Worm (Caenorhabditis elegans) whole organism, dauer: Measurements from ENCODE around the gene epn-1.

Source experiments
- unc-62 ChIP-seq: sonication (generic microtip); optimal IDR thresholded peaks from 2 replicates; lab custom pipeline; 2017; ENCODE audit warnings: missing biosample characterization, missing genetic modification reagents, missing genetic modification characterization

epn-1 gene

DNA sequence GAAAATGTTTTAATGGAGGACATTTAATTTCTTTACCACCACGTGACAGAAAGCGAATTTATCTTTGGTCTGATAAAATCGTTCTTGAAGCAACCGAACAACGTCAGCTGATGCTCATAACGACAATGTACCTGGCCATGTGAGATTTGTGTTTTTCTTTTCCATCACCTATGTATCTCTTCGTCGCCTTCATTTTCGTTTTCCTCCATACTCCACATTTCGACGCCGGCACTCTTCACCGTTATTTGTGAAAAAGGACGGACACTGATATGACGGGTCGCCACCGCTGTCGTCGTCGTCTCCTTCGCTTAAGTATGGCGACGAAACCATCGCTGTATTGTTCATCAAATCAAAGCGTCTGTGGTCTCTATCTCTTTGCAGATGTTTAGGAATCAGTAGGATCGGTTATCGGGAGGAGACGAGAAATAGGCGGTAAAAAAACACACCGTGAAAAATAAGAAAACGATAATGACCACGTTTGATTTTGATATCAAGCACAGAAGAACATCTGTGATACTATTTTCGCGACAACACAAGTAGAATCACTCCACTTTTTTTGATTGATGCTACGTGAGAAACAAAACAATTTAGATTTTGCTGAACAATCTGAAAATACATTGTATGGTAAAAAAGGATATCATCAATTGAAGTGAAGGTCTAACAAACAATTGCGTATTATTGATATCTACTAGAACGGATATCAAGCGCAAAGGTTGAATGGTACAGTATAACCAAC, 31.3 kb downstream of the epn-1 start:
- TF ChIP-seq unc-62 (GFP tag; lab: Kevin White, UChicago) = no peak

DNA sequence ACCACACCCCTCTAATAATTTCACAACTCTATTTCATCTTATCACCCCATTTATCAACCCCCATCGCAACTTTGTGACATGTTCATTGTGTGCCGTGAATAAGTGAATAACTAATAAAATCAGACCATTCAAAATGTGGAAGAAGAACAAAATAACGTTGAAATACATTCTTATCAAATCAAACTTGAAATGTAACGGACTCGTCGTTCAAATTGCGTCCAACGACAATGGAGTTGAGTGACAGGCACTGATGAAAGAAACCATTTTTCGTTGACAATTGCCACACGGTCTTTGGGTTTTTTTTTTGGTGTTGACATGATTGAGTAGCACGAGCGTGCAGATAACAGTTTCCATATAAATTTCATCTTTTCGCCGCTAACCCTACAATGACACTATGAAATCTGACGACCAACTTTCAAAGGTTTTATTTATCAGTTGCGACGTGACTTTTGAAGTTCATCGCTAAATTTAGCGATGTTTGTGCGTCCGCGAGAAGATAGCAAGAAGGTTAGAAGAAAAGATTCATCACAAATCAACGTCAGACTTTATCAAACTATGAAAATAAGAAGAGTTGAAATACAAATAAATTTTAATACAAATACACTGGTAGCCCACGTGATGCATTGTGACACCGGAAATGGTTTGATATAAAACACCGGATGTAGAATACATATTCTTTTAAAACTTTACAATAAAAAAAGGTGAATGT, 34.7 kb downstream of the epn-1 start:
- no peak for TF ChIP-seq unc-62 (GFP tag; lab: Kevin White, UChicago)

DNA sequence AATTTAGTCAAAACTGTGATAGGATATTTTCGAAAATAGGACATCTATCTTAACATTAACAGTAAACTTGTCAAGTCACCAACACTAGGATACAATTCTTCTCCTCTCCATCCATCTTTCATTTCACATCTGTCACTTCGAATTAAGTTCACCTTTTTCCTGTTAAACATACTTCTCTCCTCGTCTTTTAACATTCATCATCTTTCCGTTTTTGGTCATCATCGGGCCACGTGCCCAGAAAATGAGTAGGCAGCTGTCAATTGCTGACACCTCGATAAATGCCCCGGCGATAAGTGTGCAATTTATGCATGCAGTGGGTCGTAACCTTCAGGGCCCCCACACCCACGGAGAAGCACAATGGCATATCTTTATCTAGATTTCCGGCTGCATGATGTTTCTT, 38.1 kb downstream of the epn-1 start:
- no peak for TF ChIP-seq unc-62 (GFP tag; lab: Kevin White, UChicago)

DNA sequence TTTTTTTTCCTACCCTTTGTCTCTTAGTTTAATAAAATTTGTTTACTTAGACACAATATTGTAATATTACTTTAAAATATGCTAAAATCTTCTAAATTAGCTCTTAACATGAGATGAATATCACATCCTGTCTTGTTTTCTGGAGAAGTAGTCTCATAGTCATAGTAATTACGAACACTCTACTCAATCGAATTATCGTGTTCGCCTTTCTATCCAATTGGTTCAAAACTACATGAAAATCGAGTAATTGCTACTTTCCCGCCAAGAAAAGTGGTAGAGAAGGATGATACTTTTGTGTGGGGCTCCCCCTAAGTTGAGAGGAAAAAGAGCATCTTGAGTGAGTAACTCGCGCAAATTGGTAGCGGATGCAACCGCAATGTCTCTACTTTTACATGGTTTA, 40.2 kb downstream of the epn-1 start:
- no peak for TF ChIP-seq unc-62 (GFP tag; lab: Kevin White, UChicago)

DNA sequence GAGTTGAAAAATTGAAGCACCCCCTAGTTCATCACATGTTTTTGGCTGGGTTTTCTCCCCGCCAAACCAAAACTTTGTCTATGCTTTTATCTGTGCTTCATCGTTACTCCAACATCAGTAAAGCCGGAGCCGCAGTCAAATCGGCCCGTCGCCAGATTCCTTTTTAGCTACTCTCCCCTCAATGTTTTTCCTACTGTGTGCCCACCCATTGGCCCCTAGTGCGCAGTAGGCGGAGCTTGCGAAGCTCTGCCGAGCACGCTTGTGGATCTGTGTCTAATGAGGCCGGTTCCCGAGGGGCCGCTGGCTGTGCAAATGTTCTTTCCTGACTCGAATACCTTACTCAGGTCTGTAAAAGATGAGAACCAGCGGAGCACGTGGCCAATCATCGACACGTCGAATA, 42.0 kb downstream of the epn-1 start:
- no peak for TF ChIP-seq unc-62 (GFP tag; lab: Kevin White, UChicago)

DNA sequence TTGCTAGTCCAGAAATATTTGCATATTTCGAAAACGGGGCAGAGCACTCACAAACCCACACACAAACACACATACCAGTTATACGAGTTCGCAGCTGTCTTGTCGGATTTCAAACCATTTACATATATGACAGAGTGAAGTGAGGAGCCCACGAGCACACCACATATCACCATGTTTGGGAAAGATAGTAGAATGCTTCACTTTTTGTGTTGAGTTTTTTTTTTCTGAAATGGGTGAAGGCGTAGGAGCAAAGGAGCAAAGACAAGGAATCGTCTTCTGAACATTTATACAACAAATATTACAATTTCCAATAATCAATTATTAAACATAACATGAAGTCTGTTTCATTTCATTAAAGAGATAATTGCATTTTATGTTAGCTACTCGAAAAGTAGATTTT, 43.1 kb downstream of the epn-1 start:
- no peak for TF ChIP-seq unc-62 (GFP tag; lab: Kevin White, UChicago)

DNA sequence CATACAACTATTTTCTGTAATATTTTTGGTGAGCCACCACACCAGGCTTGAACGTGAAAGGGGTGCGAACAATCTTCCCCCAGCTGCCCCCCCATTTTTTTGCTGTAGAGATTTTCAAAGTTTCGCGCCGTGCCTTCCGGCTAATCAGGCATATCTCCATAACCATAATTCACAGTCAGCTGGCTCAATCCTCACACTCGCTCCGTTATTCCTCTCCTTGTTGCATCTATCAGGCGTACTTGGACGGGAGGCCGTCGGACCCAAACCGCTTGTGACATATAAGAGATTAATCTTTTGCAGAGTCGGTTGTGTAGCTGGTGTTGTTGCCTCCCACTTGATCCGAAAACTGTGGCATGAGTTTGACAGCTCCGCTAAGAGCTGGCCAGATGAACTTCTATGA, 45.1 kb downstream of the epn-1 start, which contains the start of gene unc-3:
unc-3 (plus strand) TSS at position 301 of the 400 bp plus-strand sequence.
- TF ChIP-seq unc-62 (GFP tag; lab: Kevin White, UChicago) = no peak

DNA sequence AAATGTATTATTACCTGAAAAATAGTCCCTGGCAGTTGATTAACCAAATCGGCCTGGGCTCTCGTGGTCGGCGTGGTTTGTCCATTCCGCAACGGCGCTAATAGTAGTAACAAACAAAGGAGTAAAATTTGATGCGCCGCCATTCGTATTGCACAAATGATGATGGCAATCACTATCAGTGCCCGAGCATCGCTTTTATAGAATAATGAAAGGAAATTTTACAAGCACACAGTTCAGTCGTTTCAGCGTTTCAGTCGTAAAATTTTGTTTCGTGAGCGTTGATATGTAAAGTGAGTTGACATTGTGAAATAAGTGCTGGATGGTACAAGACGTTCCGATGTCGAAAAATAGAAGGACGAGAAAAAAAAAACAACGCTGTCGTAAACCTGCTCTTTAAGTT, 46.6 kb downstream of the epn-1 start, which contains the start of gene Y16B4A.2:
Y16B4A.2 (minus strand) TSS at position 170 of the 400 bp plus-strand sequence.
- no peak for TF ChIP-seq unc-62 (GFP tag; lab: Kevin White, UChicago)

DNA sequence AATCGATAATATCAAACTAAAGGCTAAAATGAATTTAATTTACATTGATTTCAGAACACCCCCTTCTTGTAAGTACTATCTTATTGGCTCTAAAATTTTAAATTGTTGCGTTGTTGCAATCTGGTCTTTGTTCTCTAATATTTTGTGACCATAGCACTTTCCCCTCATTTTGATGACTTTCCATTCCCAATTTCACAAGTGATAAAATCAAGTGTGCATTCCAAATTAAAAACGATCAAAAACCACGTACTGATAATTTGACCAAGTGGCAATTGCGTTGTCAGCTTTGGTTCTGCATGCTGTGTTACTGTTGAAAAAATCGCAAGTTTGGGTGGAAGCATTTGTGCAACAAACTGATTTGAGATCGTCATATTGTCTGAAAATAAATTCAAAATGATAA, 48.0 kb downstream of the epn-1 start:
- TF ChIP-seq unc-62 (GFP tag; lab: Kevin White, UChicago) = no peak

DNA sequence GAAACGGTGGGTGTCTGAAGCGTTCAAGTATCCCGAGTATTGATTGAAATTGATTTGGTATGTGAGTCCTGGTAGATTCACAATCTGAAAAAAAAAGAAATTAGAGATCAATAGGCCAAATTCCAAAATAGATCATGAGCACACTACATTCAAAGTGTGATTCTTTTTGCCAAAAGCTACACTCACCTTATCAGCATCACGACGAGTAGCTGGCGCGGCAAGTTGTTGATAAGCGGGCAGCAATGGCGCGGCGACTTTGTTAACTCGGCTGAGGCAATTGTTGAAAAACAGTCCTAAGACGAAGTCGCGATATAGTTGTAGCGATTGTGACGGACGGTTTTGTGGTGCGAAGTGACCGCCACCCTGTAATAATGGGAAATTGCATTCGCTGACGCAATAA, 49.3 kb downstream of the epn-1 start:
- no peak for TF ChIP-seq unc-62 (GFP tag; lab: Kevin White, UChicago)

DNA sequence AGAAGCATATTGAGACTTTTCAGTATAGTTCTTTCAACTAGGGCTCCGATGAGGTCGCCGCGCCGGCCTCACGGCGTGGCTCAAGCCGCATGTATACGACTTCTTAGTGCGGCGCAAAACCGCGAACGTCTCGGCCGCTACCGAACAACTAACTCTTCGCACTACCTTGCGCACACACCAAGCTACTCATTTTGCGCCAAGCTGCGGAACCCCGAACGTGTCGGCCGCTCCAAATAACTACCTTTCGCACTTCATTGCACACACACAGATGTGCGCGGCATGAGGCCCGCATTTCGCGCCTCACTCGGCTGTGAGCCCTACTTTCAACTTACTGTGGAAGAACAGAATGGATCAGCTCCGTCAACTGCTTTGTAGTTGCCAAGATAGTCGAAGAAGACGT, 50.5 kb downstream of the epn-1 start:
- no peak for TF ChIP-seq unc-62 (GFP tag; lab: Kevin White, UChicago)
